Fruit fly (Drosophila melanogaster) whole organism, embryonic: ENCODE measurements around the gene mtTFB2.

ENCODE experiments used
- Bgb ChIP-seq: fragments of 200-800 bp; sonication (Bioruptor generic); IDR thresholded peaks from 2 replicates; pipeline ENCODE4 v1.3.6; 2022; ENCODE audit warnings: missing biosample characterization, missing genetic modification characterization; ENCODE audit not compliant: partially characterized antibody
- CG10959 ChIP-seq: fragments of 200-800 bp; sonication (Bioruptor generic); IDR thresholded peaks from 2 replicates; pipeline ENCODE4 v1.3.6; 2022; ENCODE audit warnings: missing biosample characterization, missing genetic modification characterization
- CG12104 ChIP-seq: fragments of 200-800 bp; sonication (Bioruptor generic); optimal IDR thresholded peaks from 3 replicates; lab custom pipeline; 2016; ENCODE audit warnings: missing biosample characterization, missing genetic modification characterization
- CG1233 ChIP-seq: fragments of 200-800 bp; sonication (Bioruptor generic); optimal IDR thresholded peaks from 4 replicates; lab custom pipeline; 2018; ENCODE audit warnings: missing biosample characterization, mild to moderate bottlenecking, missing genetic modification characterization
- CG12659 ChIP-seq: fragments of 200-800 bp; sonication (Bioruptor generic); optimal IDR thresholded peaks from 3 replicates; lab custom pipeline; 2017; ENCODE audit warnings: mild to moderate bottlenecking, missing biosample characterization, missing genetic modification reagents, missing genetic modification characterization
- CG14014 ChIP-seq: fragments of 200-800 bp; sonication (Bioruptor generic); IDR thresholded peaks from 2 replicates; pipeline ENCODE4 v1.3.6; 2022; ENCODE audit warnings: missing biosample characterization, missing genetic modification characterization
- CG14965 ChIP-seq: fragments of 200-800 bp; sonication (Bioruptor generic); optimal IDR thresholded peaks from 2 replicates; lab custom pipeline; 2016; ENCODE audit warnings: missing biosample characterization, missing genetic modification characterization, borderline replicate concordance
- CG15601 ChIP-seq: fragments of 200-800 bp; sonication (Bioruptor generic); optimal IDR thresholded peaks from 3 replicates; lab custom pipeline; 2019; ENCODE audit warnings: missing biosample characterization, mild to moderate bottlenecking, missing genetic modification characterization, moderate library complexity
- CG17385 ChIP-seq: fragments of 200-800 bp; sonication (Bioruptor generic); optimal IDR thresholded peaks from 3 replicates; lab custom pipeline; 2018; ENCODE audit warnings: missing biosample characterization, mild to moderate bottlenecking, missing genetic modification characterization
- CG17829 ChIP-seq: fragments of 200-800 bp; optimal IDR thresholded peaks from 2 replicates; lab custom pipeline; 2019; ENCODE audit warnings: missing biosample characterization, mild to moderate bottlenecking, missing genetic modification characterization, moderate library complexity
- CG18476 ChIP-seq: fragments of 200-800 bp; sonication (Bioruptor generic); optimal IDR thresholded peaks from 2 replicates; lab custom pipeline; 2016; ENCODE audit warnings: missing biosample characterization, mild to moderate bottlenecking, missing genetic modification characterization
- CG2202 ChIP-seq: fragments of 200-800 bp; sonication (Bioruptor generic); optimal IDR thresholded peaks from 2 replicates; lab custom pipeline; 2018; ENCODE audit warnings: missing biosample characterization, mild to moderate bottlenecking, missing genetic modification characterization
- CG31365 ChIP-seq: fragments of 200-800 bp; sonication (Bioruptor generic); optimal IDR thresholded peaks from 2 replicates; lab custom pipeline; 2018; ENCODE audit warnings: missing biosample characterization, mild to moderate bottlenecking, missing genetic modification characterization
- CG3995 ChIP-seq: fragments of 200-800 bp; sonication (Bioruptor generic); optimal IDR thresholded peaks from 3 replicates; lab custom pipeline; 2016; ENCODE audit warnings: missing biosample characterization, missing genetic modification characterization
- CG42726 ChIP-seq: fragments of 200-800 bp; sonication (Bioruptor generic); IDR thresholded peaks from 2 replicates; pipeline ENCODE4 v1.3.6; 2022; ENCODE audit warnings: missing biosample characterization, missing genetic modification characterization; ENCODE audit not compliant: partially characterized antibody
- CG4328 ChIP-seq: fragments of 200-800 bp; sonication (Bioruptor generic); optimal IDR thresholded peaks from 3 replicates; lab custom pipeline; 2017; ENCODE audit warnings: missing biosample characterization, missing genetic modification reagents, missing genetic modification characterization
- CG4404 ChIP-seq: fragments of 200-800 bp; sonication (Bioruptor generic); IDR thresholded peaks from 2 replicates; pipeline ENCODE4 v1.3.6; 2022; ENCODE audit warnings: missing biosample characterization, missing genetic modification characterization
- CG4730 ChIP-seq: fragments of 200-800 bp; sonication (Bioruptor generic); IDR thresholded peaks from 2 replicates; pipeline ENCODE4 v1.3.6; 2022; ENCODE audit warnings: missing biosample characterization, missing genetic modification characterization
- CG6689 ChIP-seq: fragments of 200-800 bp; sonication (Bioruptor generic); IDR thresholded peaks from 2 replicates; pipeline ENCODE4 v1.3.6; 2022; ENCODE audit warnings: missing biosample characterization, missing genetic modification characterization
- CG9609 ChIP-seq: fragments of 200-800 bp; sonication (Bioruptor generic); optimal IDR thresholded peaks from 3 replicates; lab custom pipeline; 2016; ENCODE audit warnings: missing biosample characterization, missing genetic modification characterization
- CG9797 ChIP-seq: fragments of 200-800 bp; sonication (Bioruptor generic); optimal IDR thresholded peaks from 3 replicates; lab custom pipeline; 2018; ENCODE audit warnings: missing biosample characterization, mild to moderate bottlenecking, missing genetic modification characterization
- CG9876 ChIP-seq: fragments of 200-800 bp; sonication (Bioruptor generic); optimal IDR thresholded peaks from 2 replicates; lab custom pipeline; 2016; ENCODE audit warnings: missing biosample characterization, missing genetic modification characterization
- CTCF ChIP-seq: fragments of 200-800 bp; sonication (Bioruptor generic); optimal IDR thresholded peaks from 2 replicates; lab custom pipeline; 2017; ENCODE audit warnings: missing biosample characterization, mild to moderate bottlenecking, missing genetic modification characterization, moderate library complexity
- D19B ChIP-seq: fragments of 200-800 bp; sonication (Bioruptor generic); optimal IDR thresholded peaks from 2 replicates; lab custom pipeline; 2017; ENCODE audit warnings: missing biosample characterization, mild to moderate bottlenecking, missing genetic modification characterization
- Gsc ChIP-seq: fragments of 200-800 bp; sonication (Bioruptor generic); IDR thresholded peaks from 2 replicates; pipeline ENCODE4 v1.3.6; 2022; ENCODE audit warnings: missing biosample characterization, missing genetic modification characterization
- H2.0 ChIP-seq: fragments of 200-800 bp; sonication (Bioruptor generic); IDR thresholded peaks from 2 replicates; pipeline ENCODE4 v1.3.6; 2022; ENCODE audit warnings: missing biosample characterization, missing genetic modification characterization
- NK7.1 ChIP-seq: fragments of 200-800 bp; sonication (Bioruptor generic); optimal IDR thresholded peaks from 3 replicates; lab custom pipeline; 2016; ENCODE audit warnings: missing biosample characterization, missing genetic modification characterization
- Nf-YA ChIP-seq: fragments of 200-800 bp; sonication (Bioruptor generic); IDR thresholded peaks from 2 replicates; pipeline ENCODE4 v1.3.6; 2022; ENCODE audit warnings: missing biosample characterization, missing genetic modification characterization
- Oaz ChIP-seq: fragments of 200-800 bp; sonication (Bioruptor generic); IDR thresholded peaks from 2 replicates; pipeline ENCODE4 v1.3.6; 2022; ENCODE audit warnings: missing biosample characterization, missing genetic modification characterization
- Oli ChIP-seq: fragments of 200-800 bp; sonication (Bioruptor generic); optimal IDR thresholded peaks from 2 replicates; lab custom pipeline; 2018; ENCODE audit warnings: missing biosample characterization, mild to moderate bottlenecking, missing genetic modification characterization, moderate library complexity
- Ravus ChIP-seq: fragments of 200-800 bp; sonication (Bioruptor generic); IDR thresholded peaks from 2 replicates; pipeline ENCODE4 v1.3.6; 2022; ENCODE audit warnings: missing biosample characterization, missing genetic modification characterization
- Ssrp ChIP-seq: fragments of 200-800 bp; sonication (Bioruptor generic); optimal IDR thresholded peaks from 2 replicates; lab custom pipeline; 2018; ENCODE audit warnings: missing biosample characterization, mild to moderate bottlenecking, missing genetic modification characterization, moderate library complexity
- TFAM ChIP-seq: fragments of 200-800 bp; sonication (Bioruptor generic); optimal IDR thresholded peaks from 2 replicates; lab custom pipeline; 2017; ENCODE audit warnings: missing biosample characterization, missing genetic modification characterization, inconsistent platforms
- YL-1 ChIP-seq: fragments of 200-800 bp; sonication (Bioruptor generic); optimal IDR thresholded peaks from 3 replicates; lab custom pipeline; 2017; ENCODE audit warnings: missing biosample characterization, mild to moderate bottlenecking, missing genetic modification characterization
- ato ChIP-seq: fragments of 200-800 bp; sonication (Bioruptor generic); IDR thresholded peaks from 2 replicates; pipeline ENCODE4 v1.3.6; 2022; ENCODE audit warnings: missing biosample characterization, missing genetic modification characterization; ENCODE audit not compliant: partially characterized antibody
- corto ChIP-seq: fragments of 200-800 bp; sonication (Bioruptor generic); optimal IDR thresholded peaks from 2 replicates; lab custom pipeline; 2016; ENCODE audit warnings: missing biosample characterization, mild to moderate bottlenecking, missing genetic modification characterization, moderate library complexity
- crol ChIP-seq: fragments of 200-800 bp; sonication (Bioruptor generic); IDR thresholded peaks from 2 replicates; pipeline ENCODE4 v1.3.6; 2022; ENCODE audit warnings: missing biosample characterization, missing genetic modification characterization
- dati ChIP-seq: fragments of 200-800 bp; sonication (Bioruptor generic); IDR thresholded peaks from 2 replicates; pipeline ENCODE4 v1.3.6; 2022; ENCODE audit warnings: missing biosample characterization, missing genetic modification characterization
- dysf ChIP-seq: fragments of 200-800 bp; sonication (Bioruptor generic); IDR thresholded peaks from 3 replicates; pipeline ENCODE4 v1.3.6; 2022; ENCODE audit warnings: missing biosample characterization, missing genetic modification characterization
- gt ChIP-seq: fragments of 200-800 bp; sonication (Bioruptor generic); IDR thresholded peaks from 2 replicates; pipeline ENCODE4 v1.3.6; 2022; ENCODE audit warnings: missing biosample characterization, missing genetic modification characterization
- lbe ChIP-seq: fragments of 200-800 bp; sonication (Bioruptor generic); optimal IDR thresholded peaks from 2 replicates; lab custom pipeline; 2016; ENCODE audit warnings: missing biosample characterization, mild to moderate bottlenecking, missing genetic modification characterization
- nau ChIP-seq: fragments of 200-800 bp; sonication (Bioruptor generic); optimal IDR thresholded peaks from 3 replicates; lab custom pipeline; 2017; ENCODE audit warnings: missing biosample characterization, mild to moderate bottlenecking, missing genetic modification characterization, missing genetic modification reagents
- nom ChIP-seq: fragments of 200-800 bp; sonication (Bioruptor generic); optimal IDR thresholded peaks from 2 replicates; lab custom pipeline; 2017; ENCODE audit warnings: missing biosample characterization, missing genetic modification characterization, mild to moderate bottlenecking, moderate library complexity, missing genetic modification reagents
- rib ChIP-seq: fragments of 200-800 bp; sonication (Bioruptor generic); IDR thresholded peaks from 2 replicates; pipeline ENCODE4 v1.3.6; 2022; ENCODE audit warnings: missing biosample characterization, missing genetic modification characterization
- sens ChIP-seq: fragments of 200-800 bp; sonication (Bioruptor generic); peaks from one replicate; lab custom pipeline; 2016; ENCODE audit warnings: missing biosample characterization, missing genetic modification characterization
- slou ChIP-seq: fragments of 200-800 bp; sonication (Bioruptor generic); optimal IDR thresholded peaks from 3 replicates; lab custom pipeline; 2016; ENCODE audit warnings: missing biosample characterization, missing genetic modification characterization
- sna ChIP-seq: fragments of 200-800 bp; sonication (Bioruptor generic); IDR thresholded peaks from 2 replicates; pipeline ENCODE4 v1.3.6; 2022; ENCODE audit warnings: missing biosample characterization, missing genetic modification characterization; ENCODE audit not compliant: partially characterized antibody
- sr ChIP-seq: fragments of 200-800 bp; sonication (Bioruptor generic); IDR thresholded peaks from 3 replicates; pipeline ENCODE4 v1.3.6; 2022; ENCODE audit warnings: missing biosample characterization, missing genetic modification characterization
- tna ChIP-seq: fragments of 200-800 bp; sonication (Bioruptor generic); IDR thresholded peaks from 2 replicates; pipeline ENCODE4 v1.3.6; 2022; ENCODE audit warnings: missing biosample characterization, missing genetic modification characterization; ENCODE audit not compliant: partially characterized antibody

Gene mtTFB2

dm6 chr3R:10087206-10087927 is 42.0 kb downstream of the mtTFB2 start (continued):
- TF ChIP-seq NK7.1 (GFP tag; lab: Kevin White, UChicago) = peak; percentile 58
- peak; percentile 67 for TF ChIP-seq H2.0 (GFP tag; lab: Robert Waterston, UW)
- TF ChIP-seq Oaz (GFP tag; lab: Robert Waterston, UW) = peak; percentile 46; the same call in 1 of the 2 replicates
- peak; percentile 44 for TF ChIP-seq Ssrp (tag; lab: Kevin White, UChicago)
- TF ChIP-seq Nf-YA (GFP tag; lab: Robert Waterston, UW) = peak; percentile 54; the same call in 1 of the 2 replicates
- TF ChIP-seq CG42726 (GFP tag; lab: Robert Waterston, UW) = no peak
- no peak for TF ChIP-seq CG18476 (GFP tag; lab: Kevin White, UChicago)
- peak; percentile 67 for TF ChIP-seq CG9609
- peak; percentile 80 for TF ChIP-seq dysf (GFP tag; lab: Robert Waterston, UW)
- no peak for TF ChIP-seq ato (GFP tag; lab: Robert Waterston, UW)
- TF ChIP-seq Bgb = 0 out of 2 replicates have a peak, but pooled peaks have one; percentile 13
- TF ChIP-seq TFAM (GFP tag; lab: Kevin White, UChicago) = no peak
- TF ChIP-seq CTCF = no peak
- TF ChIP-seq CG14965 (GFP tag; lab: Kevin White, UChicago) = no peak
- peak; percentile 32 for TF ChIP-seq CG3995 (GFP tag; lab: Kevin White, UChicago)
- TF ChIP-seq CG14014 (GFP tag; lab: Robert Waterston, UW) = peak; percentile 61
- TF ChIP-seq YL-1 = no peak
- peak; percentile 40 for TF ChIP-seq Gsc
- no peak for TF ChIP-seq CG12104 (GFP tag; lab: Kevin White, UChicago)
- TF ChIP-seq nau (GFP tag; lab: Kevin White, UChicago) = peak; percentile 45
- peak; percentile 4; the same call in 1 of the 2 replicates for TF ChIP-seq Ravus
- TF ChIP-seq lbe (GFP tag; lab: Kevin White, UChicago) = peak; percentile 82
- TF ChIP-seq CG6689 (GFP tag; lab: Robert Waterston, UW) = peak; percentile 78
- peak; percentile 28; the same call in 1 of the 2 replicates for TF ChIP-seq CG4404 (GFP tag; lab: Robert Waterston, UW)
- TF ChIP-seq tna = no peak
- no peak for TF ChIP-seq crol (GFP tag; lab: Robert Waterston, UW)
- peak; percentile 12 for TF ChIP-seq CG17829 (tag; lab: Kevin White, UChicago)
- TF ChIP-seq CG1233 = peak; percentile 29
- peak; percentile 90 for TF ChIP-seq sens (GFP tag; lab: Kevin White, UChicago)
- peak; percentile 69 for TF ChIP-seq corto (GFP tag; lab: Kevin White, UChicago)
- TF ChIP-seq sna (GFP tag; lab: Robert Waterston, UW) = 0 out of 2 replicates have a peak, but pooled peaks have one; percentile 28
- peak; percentile 39 for TF ChIP-seq D19B (GFP tag; lab: Kevin White, UChicago)
- TF ChIP-seq CG15601 (tag; lab: Kevin White, UChicago) = no peak
- TF ChIP-seq CG9797 (GFP tag; lab: Kevin White, UChicago) = no peak
- TF ChIP-seq slou (GFP tag; lab: Kevin White, UChicago) = peak; percentile 47
- peak; percentile 53 for TF ChIP-seq Oli (tag; lab: Kevin White, UChicago)
- TF ChIP-seq CG4328 (GFP tag; lab: Kevin White, UChicago) = no peak
- peak; percentile 61 for TF ChIP-seq nom (GFP tag; lab: Kevin White, UChicago)
- TF ChIP-seq CG17385 (GFP tag; lab: Kevin White, UChicago) = peak; percentile 52
- TF ChIP-seq gt (GFP tag; lab: Robert Waterston, UW) = no peak
- no peak for TF ChIP-seq CG31365
- TF ChIP-seq CG4730 (GFP tag; lab: Robert Waterston, UW) = peak; percentile 45; the same call in 1 of the 2 replicates
- TF ChIP-seq rib (GFP tag; lab: Robert Waterston, UW) = no peak
- TF ChIP-seq dati (GFP tag; lab: Robert Waterston, UW) = 0 out of 2 replicates have a peak, but pooled peaks have one; percentile 38
- TF ChIP-seq CG12659 (GFP tag; lab: Kevin White, UChicago) = peak; percentile 51
- TF ChIP-seq sr (GFP tag; lab: Robert Waterston, UW) = 0 out of 3 replicates have a peak, but pooled peaks have one; percentile 51
- TF ChIP-seq CG10959 = no peak
- TF ChIP-seq CG9876 = peak; percentile 65
- TF ChIP-seq CG2202 (tag; lab: Kevin White, UChicago) = no peak
